Fruit fly (Drosophila melanogaster): ENCODE results near the gene CG42271.

The CG42271 gene

DNA sequence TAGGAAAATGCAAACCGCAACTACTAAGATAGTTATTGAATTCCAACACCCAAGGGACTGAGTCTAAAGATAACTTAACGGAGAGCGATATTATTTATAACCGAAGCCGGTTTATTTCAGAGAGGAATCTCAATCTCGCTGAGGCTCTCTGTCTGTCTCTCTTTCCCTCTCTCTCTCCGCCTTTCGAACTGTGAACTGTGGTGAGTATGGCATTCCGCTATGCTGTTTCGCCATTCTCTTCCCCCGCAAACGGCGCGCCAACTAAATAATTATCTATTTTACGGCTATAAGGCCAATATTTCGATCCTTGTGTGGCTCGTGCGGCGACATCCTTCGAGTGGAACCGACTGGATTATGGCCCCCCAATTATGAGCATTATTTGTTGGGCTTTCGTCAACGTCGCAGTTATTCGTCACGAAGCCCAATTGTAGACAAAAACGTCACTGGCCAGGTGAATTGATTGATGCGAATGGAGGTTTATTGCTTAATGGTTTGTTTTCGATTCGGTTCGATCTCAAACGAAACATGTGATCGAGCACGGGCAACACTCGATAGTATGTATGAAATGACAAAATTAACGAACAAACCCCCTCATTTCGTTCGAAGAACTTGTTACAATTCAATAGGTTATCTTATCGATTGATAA lies 21.6 kb downstream of the CG42271 start:
- peak; percentile 54 to 85 for TF ChIP-seq dl (GFP tag; optimal IDR thresholded peaks at IDR 0.05; ENCODE audit: insufficient read depth in 1 of 2, partially characterized antibody in 2 of 2)
- no peak for TF ChIP-seq psq (GFP tag; optimal IDR thresholded peaks at IDR 0.05)
- peak; percentile 74 for TF ChIP-seq Dif (GFP tag; optimal IDR thresholded peaks at IDR 0.05; ENCODE audit: partially characterized antibody)
- TF ChIP-seq Vsx2 (GFP tag; optimal IDR thresholded peaks at IDR 0.05; ENCODE audit: partially characterized antibody) = peak; percentile 53
- no peak for TF ChIP-seq sv (GFP tag; optimal IDR thresholded peaks at IDR 0.05)
- no peak for TF ChIP-seq Mio (GFP tag; optimal IDR thresholded peaks at IDR 0.05)

dm6 chrX:14211250-14211944 lies 22.5 kb downstream of the CG42271 start:
- TF ChIP-seq Myc (optimal IDR thresholded peaks at IDR 0.05) = no peak
- peak; percentile 24 for TF ChIP-seq Vsx2 (GFP tag; optimal IDR thresholded peaks at IDR 0.05; ENCODE audit: partially characterized antibody)
- no peak for TF ChIP-seq br (GFP tag; optimal IDR thresholded peaks at IDR 0.05)
- no peak for TF ChIP-seq sv (GFP tag; optimal IDR thresholded peaks at IDR 0.05)
- no peak for TF ChIP-seq dsf (GFP tag; optimal IDR thresholded peaks at IDR 0.05; ENCODE audit: borderline replicate concordance)
- no peak for TF ChIP-seq Mio (GFP tag; optimal IDR thresholded peaks at IDR 0.05)
- peak; percentile 23 for TF ChIP-seq woc (GFP tag; optimal IDR thresholded peaks at IDR 0.05)
- TF ChIP-seq dmrt93B (GFP tag; optimal IDR thresholded peaks at IDR 0.05) = no peak
- no peak for TF ChIP-seq Abd-B (GFP tag; optimal IDR thresholded peaks at IDR 0.05)
- no peak for TF ChIP-seq sage (GFP tag; optimal IDR thresholded peaks at IDR 0.05)
- peak; percentile 29 for TF ChIP-seq CrebA (GFP tag; optimal IDR thresholded peaks at IDR 0.05; ENCODE audit: borderline replicate concordance)
- no peak for TF ChIP-seq CG9705 (GFP tag; optimal IDR thresholded peaks at IDR 0.05)
- TF ChIP-seq h (GFP tag; optimal IDR thresholded peaks at IDR 0.05) = peak; percentile 2
- TF ChIP-seq Hnf4 (GFP tag; optimal IDR thresholded peaks at IDR 0.05) = no peak
- no peak for TF ChIP-seq Jra (GFP tag; optimal IDR thresholded peaks at IDR 0.05)
- peak; percentile 31 for TF ChIP-seq fru (GFP tag; optimal IDR thresholded peaks at IDR 0.05)
- TF ChIP-seq HLH106 (tag; optimal IDR thresholded peaks at IDR 0.05) = no peak
- TF ChIP-seq brk (GFP tag; optimal IDR thresholded peaks at IDR 0.05) = no peak
- TF ChIP-seq rgr (GFP tag; optimal IDR thresholded peaks at IDR 0.05) = no peak
- peak; percentile 66 for TF ChIP-seq Dif (GFP tag; optimal IDR thresholded peaks at IDR 0.05; ENCODE audit: partially characterized antibody)
- TF ChIP-seq dl (GFP tag; optimal IDR thresholded peaks at IDR 0.05; ENCODE audit: insufficient read depth in 1 of 2, partially characterized antibody in 2 of 2) = peak in 1 of 2 experiments; percentile 44
- no peak for TF ChIP-seq Dfd (GFP tag; optimal IDR thresholded peaks at IDR 0.05)
- no peak for TF ChIP-seq Hr83 (GFP tag; optimal IDR thresholded peaks at IDR 0.05; ENCODE audit: poor library complexity, severe bottlenecking)
- TF ChIP-seq usp (GFP tag; optimal IDR thresholded peaks at IDR 0.05) = no peak
- no peak for TF ChIP-seq Hr78 (GFP tag; optimal IDR thresholded peaks at IDR 0.05)
- TF ChIP-seq foxo (GFP tag; optimal IDR thresholded peaks at IDR 0.05) = peak in 1 of 2 experiments; percentile 7
- TF ChIP-seq jim (GFP tag; optimal IDR thresholded peaks at IDR 0.05) = no peak
- TF ChIP-seq pan (optimal IDR thresholded peaks at IDR 0.05) = no peak
- no peak for TF ChIP-seq N (GFP tag; optimal IDR thresholded peaks at IDR 0.05)
- TF ChIP-seq Sp1 (GFP tag; optimal IDR thresholded peaks at IDR 0.05) = no peak
- no peak for TF ChIP-seq lola (GFP tag; optimal IDR thresholded peaks at IDR 0.05)
- peak; percentile 55 for TF ChIP-seq psq (GFP tag; optimal IDR thresholded peaks at IDR 0.05)
- no peak for TF ChIP-seq CG32264 (GFP tag; optimal IDR thresholded peaks at IDR 0.05)
- no peak for TF ChIP-seq Rel (GFP tag; optimal IDR thresholded peaks at IDR 0.05)
- peak; percentile 53 for TF ChIP-seq Rel (tag; optimal IDR thresholded peaks at IDR 0.05)
- TF ChIP-seq GATAd (GFP tag; optimal IDR thresholded peaks at IDR 0.05) = no peak
- no peak for TF ChIP-seq tai (GFP tag; optimal IDR thresholded peaks at IDR 0.05)
- no peak for TF ChIP-seq ey (GFP tag; optimal IDR thresholded peaks at IDR 0.05)
- TF ChIP-seq OdsH (GFP tag; optimal IDR thresholded peaks at IDR 0.05) = no peak
